Worm (Caenorhabditis elegans) whole organism, L4 larva: ENCODE results near the gene D1054.1.

Experiments
- ZK337.2 ChIP-seq: fragments of 200-800 bp; sonication (Bioruptor generic); IDR thresholded peaks from 2 replicates; pipeline ENCODE4 v1.3.6; 2022; ENCODE audit warnings: missing genetic modification reagents, missing genetic modification characterization, missing compliant biosample characterization
- egl-43 ChIP-seq: fragments of 200-800 bp; sonication (Bioruptor generic); IDR thresholded peaks from 2 replicates; pipeline ENCODE4 v1.3.6; 2022; ENCODE audit warnings: missing genetic modification reagents, missing genetic modification characterization, missing compliant biosample characterization
- fkh-10 ChIP-seq: fragments of 150-350 bp; optimal IDR thresholded peaks from 2 replicates; lab custom pipeline; 2014; ENCODE audit warnings: missing biosample characterization, missing genetic modification reagents, missing genetic modification characterization
- fos-1 ChIP-seq: fragments of 150-350 bp; optimal IDR thresholded peaks from 2 replicates; lab custom pipeline; 2014; ENCODE audit warnings: missing biosample characterization, missing genetic modification characterization
- nhr-11 ChIP-seq: fragments of 150-350 bp; optimal IDR thresholded peaks from 2 replicates; lab custom pipeline; 2014; ENCODE audit warnings: missing biosample characterization, missing genetic modification characterization
- nhr-28 ChIP-seq: fragments of 150-350 bp; optimal IDR thresholded peaks from 2 replicates; lab custom pipeline; 2014; ENCODE audit warnings: missing biosample characterization, missing genetic modification characterization
- nhr-76 ChIP-seq: fragments of 150-350 bp; optimal IDR thresholded peaks from 2 replicates; lab custom pipeline; 2014; ENCODE audit warnings: missing biosample characterization, missing genetic modification characterization
- nhr-77 ChIP-seq: fragments of 150-350 bp; optimal IDR thresholded peaks from 2 replicates; lab custom pipeline; 2014; ENCODE audit warnings: missing biosample characterization, missing genetic modification characterization
- unc-130 ChIP-seq: sonication (generic microtip); optimal IDR thresholded peaks from 2 replicates; lab custom pipeline; 2016; ENCODE audit warnings: missing genetic modification reagents, missing genetic modification characterization, missing compliant biosample characterization
- unc-39 ChIP-seq: sonication (generic microtip); optimal IDR thresholded peaks from 2 replicates; lab custom pipeline; 2017; ENCODE audit warnings: missing biosample characterization, missing genetic modification characterization

ce11 chrV:10760839-10761238 is 9.2 kb downstream of the D1054.1 start:
- TF ChIP-seq unc-130 (GFP tag; lab: Kevin White, UChicago), result no peak
- TF ChIP-seq nhr-28, result no peak
- TF ChIP-seq unc-39, result no peak
- no peak for TF ChIP-seq fos-1 (tag; lab: Kevin White, UChicago)
- no peak for TF ChIP-seq fkh-10
- no peak for TF ChIP-seq ZK337.2
- no peak for TF ChIP-seq nhr-77 (tag; lab: Kevin White, UChicago)
- no peak for TF ChIP-seq egl-43 (GFP tag; lab: Robert Waterston, UW)
- no peak for TF ChIP-seq nhr-11 (tag; lab: Kevin White, UChicago)
- no peak for TF ChIP-seq nhr-76
